Fruit fly (Drosophila melanogaster): ENCODE measurements around the gene hng2.

DNA sequence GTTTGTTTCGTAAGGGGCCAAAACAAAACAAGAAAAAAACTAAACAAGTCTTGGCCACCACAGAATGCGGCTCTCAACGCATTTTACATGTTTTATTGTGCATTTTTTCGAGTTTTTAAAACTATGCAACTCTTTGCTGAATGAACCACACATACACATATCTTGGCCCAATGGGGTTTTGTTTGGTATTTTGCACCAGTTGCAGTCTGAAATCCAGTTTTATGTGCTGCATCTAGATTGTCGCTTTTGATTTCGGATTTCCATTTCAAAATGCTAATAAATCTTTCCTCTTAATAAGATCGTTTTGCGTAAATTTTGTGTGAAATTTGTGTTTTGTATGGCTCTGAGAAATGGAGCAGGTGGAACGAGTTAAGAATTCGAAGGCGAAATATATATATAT, 47.6 kb downstream of the hng2 start:
- no peak for TF ChIP-seq CG8478 (optimal IDR thresholded peaks at IDR 0.05)
- TF ChIP-seq CTCF (optimal IDR thresholded peaks at IDR 0.05) = no peak
